Worm (Caenorhabditis elegans): ENCODE measurements around the gene C14A6.5.

Gene C14A6.5

ce11 chrV:18133177-18133576 lies 31.5 kb downstream of the C14A6.5 start, which contains the start of gene Y37H2A.18:
TSS of gene Y37H2A.18 (minus strand) at chrV:18133277.
- TF ChIP-seq hpl-2 (GFP tag; optimal IDR thresholded peaks at IDR 0.05), result no peak
- no peak for TF ChIP-seq pqm-1 (tag; optimal IDR thresholded peaks at IDR 0.05)
- no peak for TF ChIP-seq nhr-20 (tag; optimal IDR thresholded peaks at IDR 0.05)
- no peak for TF ChIP-seq ces-1 (GFP tag; optimal IDR thresholded peaks at IDR 0.05)

- TF ChIP-seq lin-14 (GFP tag; optimal IDR thresholded peaks at IDR 0.05) (no peak), grh-1 (GFP tag; IDR thresholded peaks at IDR 0.05) (no peak), dpl-1 (GFP tag; optimal IDR thresholded peaks at IDR 0.05) (no peak), irx-1 (tag; optimal IDR thresholded peaks at IDR 0.05) (no peak), fos-1 (tag; optimal IDR thresholded peaks at IDR 0.05) (no peak), skn-1 (tag; optimal IDR thresholded peaks at IDR 0.05) (no peak)
These were observed 33.6 kb downstream of the C14A6.5 start, which contains the start of gene Y37H2A.12 for ce11 chrV:18131049-18131448. TSS of gene Y37H2A.12 (minus strand) at chrV:18131129.

- no peak for TF ChIP-seq pax-3 (tag; optimal IDR thresholded peaks at IDR 0.05)
- TF ChIP-seq efl-1 (optimal IDR thresholded peaks at IDR 0.05), result no peak
- TF ChIP-seq efl-1 (GFP tag; optimal IDR thresholded peaks at IDR 0.05 in 1 of 2), result no peak
- no peak for TF ChIP-seq aha-1 (tag; optimal IDR thresholded peaks at IDR 0.05)
- TF ChIP-seq C16A3.4 (tag; optimal IDR thresholded peaks at IDR 0.05), result no peak
- no peak for TF ChIP-seq pag-3 (tag; optimal IDR thresholded peaks at IDR 0.05; ENCODE audit: borderline replicate concordance, insufficient read depth)
- no peak for TF ChIP-seq nhr-84 (tag; optimal IDR thresholded peaks at IDR 0.05)
- no peak for TF ChIP-seq tlp-1 (tag; optimal IDR thresholded peaks at IDR 0.05)
- no peak for TF ChIP-seq efl-3 (GFP tag; optimal IDR thresholded peaks at IDR 0.05)
- no peak for TF ChIP-seq fkh-4 (tag; optimal IDR thresholded peaks at IDR 0.05; ENCODE audit: borderline replicate concordance)
- no peak for TF ChIP-seq dpl-1 (GFP tag; optimal IDR thresholded peaks at IDR 0.05)
- no peak for TF ChIP-seq nhr-12 (tag; optimal IDR thresholded peaks at IDR 0.05)
- no peak for TF ChIP-seq mef-2 (tag; optimal IDR thresholded peaks at IDR 0.05)
- TF ChIP-seq Y116A8C.19 (tag; optimal IDR thresholded peaks at IDR 0.05; ENCODE audit: borderline replicate concordance), result no peak
These were observed 36.1 kb downstream of the C14A6.5 start for ce11 chrV:18128545-18128944.

ce11 chrV:18127192-18127591 lies 37.5 kb downstream of the C14A6.5 start, which contains the start of gene fbxa-211:
TSS of gene fbxa-211 (plus strand) at chrV:18127519.
- TF ChIP-seq irx-1 (tag; optimal IDR thresholded peaks at IDR 0.05), result no peak
- no peak for TF ChIP-seq nhr-20 (tag; optimal IDR thresholded peaks at IDR 0.05)
- no peak for TF ChIP-seq nhr-77 (tag; optimal IDR thresholded peaks at IDR 0.05)
- TF ChIP-seq swsn-7 (tag; optimal IDR thresholded peaks at IDR 0.05), result no peak
- no peak for TF ChIP-seq unc-98 (GFP tag; IDR thresholded peaks at IDR 0.05)
- no peak for TF ChIP-seq sup-37 (GFP tag; optimal IDR thresholded peaks at IDR 0.05)
- no peak for TF ChIP-seq nhr-12 (tag; optimal IDR thresholded peaks at IDR 0.05)

- TF ChIP-seq ces-1 (GFP tag; optimal IDR thresholded peaks at IDR 0.05) (no peak), pqm-1 (tag; optimal IDR thresholded peaks at IDR 0.05) (no peak), pax-3 (tag; optimal IDR thresholded peaks at IDR 0.05) (no peak)
These were observed 39.6 kb downstream of the C14A6.5 start, which contains the start of gene fbxa-210 for ce11 chrV:18125075-18125474. TSS of gene fbxa-210 (plus strand) at chrV:18125375.

- TF ChIP-seq nhr-28 (tag; optimal IDR thresholded peaks at IDR 0.05) (no peak), vab-15 (tag; optimal IDR thresholded peaks at IDR 0.05) (no peak), sptf-1 (tag; optimal IDR thresholded peaks at IDR 0.05) (no peak), mdl-1 (tag; optimal IDR thresholded peaks at IDR 0.05) (no peak), nhr-77 (tag; optimal IDR thresholded peaks at IDR 0.05) (no peak), sup-37 (GFP tag; optimal IDR thresholded peaks at IDR 0.05) (no peak), nhr-12 (tag; optimal IDR thresholded peaks at IDR 0.05) (no peak), isw-1 (GFP tag; IDR thresholded peaks at IDR 0.05) (no peak), grh-1 (GFP tag; IDR thresholded peaks at IDR 0.05) (no peak), mep-1 (tag; optimal IDR thresholded peaks at IDR 0.05) (no peak)
These were observed 41.0 kb downstream of the C14A6.5 start, which contains the start of gene fbxa-107 for ce11 chrV:18123639-18124038. TSS of gene fbxa-107 (plus strand) at chrV:18123939.
